Fruit fly (Drosophila melanogaster): Measurements from ENCODE around the gene Rcd7.
A peak's percentile ranks its signal among the peaks of the same experiment; 100 is the strongest.

The Rcd7 gene

dm6 chr3L:19564905-19565700 is 20.2 kb downstream of the Rcd7 start:
- TF ChIP-seq CG8478 (optimal IDR thresholded peaks at IDR 0.05): no peak
- no peak for TF ChIP-seq CTCF (optimal IDR thresholded peaks at IDR 0.05)

- TF ChIP-seq CG8478 (optimal IDR thresholded peaks at IDR 0.05) (no peak), CTCF (optimal IDR thresholded peaks at IDR 0.05) (no peak)
Measured at dm6 chr3L:19566127-19566526, 21.2 kb downstream of the Rcd7 start.

- TF ChIP-seq CTCF (optimal IDR thresholded peaks at IDR 0.05) (peak; percentile 10 to 50), CG8478 (optimal IDR thresholded peaks at IDR 0.05) (no peak)
Measured at dm6 chr3L:19568999-19569398, 24.1 kb downstream of the Rcd7 start.

- no peak for TF ChIP-seq CG8478 (optimal IDR thresholded peaks at IDR 0.05)
Measured at dm6 chr3L:19569407-19569806, 24.5 kb downstream of the Rcd7 start.

dm6 chr3L:19574452-19574851 is 29.5 kb downstream of the Rcd7 start:
- TF ChIP-seq CG8478 (optimal IDR thresholded peaks at IDR 0.05) (no peak), CTCF (optimal IDR thresholded peaks at IDR 0.05) (no peak)

dm6 chr3L:19575650-19576049 is 30.7 kb downstream of the Rcd7 start:
- TF ChIP-seq CTCF (optimal IDR thresholded peaks at IDR 0.05) (no peak), CG8478 (optimal IDR thresholded peaks at IDR 0.05) (no peak)

- no peak for TF ChIP-seq CG8478 (optimal IDR thresholded peaks at IDR 0.05)
- TF ChIP-seq CTCF (optimal IDR thresholded peaks at IDR 0.05): no peak
Measured at dm6 chr3L:19579346-19579745, 34.4 kb downstream of the Rcd7 start.

- no peak for TF ChIP-seq CTCF (optimal IDR thresholded peaks at IDR 0.05)
- TF ChIP-seq CG8478 (optimal IDR thresholded peaks at IDR 0.05): no peak
Measured at dm6 chr3L:19580709-19581227, 35.9 kb downstream of the Rcd7 start.

dm6 chr3L:19584369-19584915 is 39.5 kb downstream of the Rcd7 start, which contains the start of gene Shal:
Gene Shal (minus strand): TSS chr3L:19584568.
- no peak for TF ChIP-seq CTCF (optimal IDR thresholded peaks at IDR 0.05)
- TF ChIP-seq CG8478 (optimal IDR thresholded peaks at IDR 0.05): no peak

dm6 chr3L:19585979-19586378 is 41.1 kb downstream of the Rcd7 start, which contains the start of the genes CG9231 and CG9330:
Gene CG9231 (minus strand): TSS chr3L:19586003.
Gene CG9330 (plus strand): TSS chr3L:19586253.
- TF ChIP-seq CG8478 (optimal IDR thresholded peaks at IDR 0.05): no peak
- TF ChIP-seq CTCF (optimal IDR thresholded peaks at IDR 0.05): no peak

- TF ChIP-seq CG8478 (optimal IDR thresholded peaks at IDR 0.05): no peak
- no peak for TF ChIP-seq CTCF (optimal IDR thresholded peaks at IDR 0.05)
Measured at dm6 chr3L:19590422-19590821, 45.5 kb downstream of the Rcd7 start, which contains the start of gene CG14100. Gene CG14100 (minus strand): TSS chr3L:19590524.

All from S2 (cell line).